Fruit fly (Drosophila melanogaster): ENCODE measurements around the gene axo.

Gene axo

dm6 chr3L:4696380-4696779 lies 9.3 kb upstream of the axo start:
- TF ChIP-seq Crg-1 (GFP tag; optimal IDR thresholded peaks at IDR 0.05) (no peak), Clk (GFP tag; optimal IDR thresholded peaks at IDR 0.05) (no peak), cic (GFP tag; optimal IDR thresholded peaks at IDR 0.05) (no peak)

DNA sequence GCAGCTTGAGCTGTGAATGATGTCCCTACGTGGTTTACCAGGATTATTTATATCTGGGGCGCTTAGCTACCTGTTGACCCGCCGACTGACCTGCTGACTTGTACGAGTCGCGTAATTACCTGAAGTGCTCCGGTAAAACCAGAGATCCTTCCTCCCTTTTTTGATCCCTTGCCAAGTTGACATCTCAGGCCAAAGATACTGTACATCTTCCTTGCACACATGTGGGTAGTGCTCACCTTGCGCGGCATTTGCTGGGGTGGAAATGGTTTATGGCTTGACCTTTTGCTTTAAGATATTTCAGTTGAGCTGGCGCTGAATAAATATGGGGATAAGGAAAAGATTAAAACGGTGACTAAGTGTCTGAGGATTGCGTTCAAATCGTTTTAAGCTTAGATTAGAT lies 7.7 kb upstream of the axo start, which contains the start of gene CG15876:
Gene CG15876, minus strand, starts transcription at position 23 of the 400 bp plus-strand sequence.
- no peak for TF ChIP-seq cnc (optimal IDR thresholded peaks at IDR 0.05)
- TF ChIP-seq CG11617 (GFP tag; optimal IDR thresholded peaks at IDR 0.05), result no peak

dm6 chr3L:4692177-4693134 lies 5.3 kb upstream of the axo start, which contains the start of gene RhoGEF64C:
Gene RhoGEF64C (plus strand): TSS chr3L:4692783.
- TF ChIP-seq bab1 (GFP tag; optimal IDR thresholded peaks at IDR 0.05) (no peak), ovo (GFP tag; optimal IDR thresholded peaks at IDR 0.05) (peak; percentile 13), tj (GFP tag; optimal IDR thresholded peaks at IDR 0.05) (peak; percentile 55), cic (GFP tag; optimal IDR thresholded peaks at IDR 0.05) (no peak), toe (GFP tag; optimal IDR thresholded peaks at IDR 0.05) (no peak), CG14711 (tag; optimal IDR thresholded peaks at IDR 0.05) (no peak), CG33017 (tag; optimal IDR thresholded peaks at IDR 0.05) (no peak), cnc (optimal IDR thresholded peaks at IDR 0.05) (no peak), CG5204 (GFP tag; optimal IDR thresholded peaks at IDR 0.05) (no peak), CG12768 (GFP tag; optimal IDR thresholded peaks at IDR 0.05) (no peak), CG7101 (tag; optimal IDR thresholded peaks at IDR 0.05) (no peak), Hr96 (GFP tag; optimal IDR thresholded peaks at IDR 0.05) (no peak)

dm6 chr3L:4691775-4692174 lies 4.7 kb upstream of the axo start:
- TF ChIP-seq CG33017 (tag; optimal IDR thresholded peaks at IDR 0.05) (no peak), Clk (GFP tag; optimal IDR thresholded peaks at IDR 0.05) (no peak), Hr96 (GFP tag; optimal IDR thresholded peaks at IDR 0.05) (no peak), tj (GFP tag; optimal IDR thresholded peaks at IDR 0.05) (no peak), Crg-1 (GFP tag; optimal IDR thresholded peaks at IDR 0.05) (no peak), CG14711 (tag; optimal IDR thresholded peaks at IDR 0.05) (no peak), CG1620 (GFP tag; optimal IDR thresholded peaks at IDR 0.05) (no peak), pad (GFP tag; optimal IDR thresholded peaks at IDR 0.05) (no peak), cic (GFP tag; optimal IDR thresholded peaks at IDR 0.05) (no peak), kay (GFP tag; ENCODE audit: borderline replicate concordance) (no peak), Mnt (GFP tag; optimal IDR thresholded peaks at IDR 0.05) (no peak), CG7101 (tag; optimal IDR thresholded peaks at IDR 0.05) (no peak), bab1 (GFP tag; optimal IDR thresholded peaks at IDR 0.05) (no peak), toe (GFP tag; optimal IDR thresholded peaks at IDR 0.05) (no peak), CG11617 (GFP tag; optimal IDR thresholded peaks at IDR 0.05) (no peak), ovo (GFP tag; optimal IDR thresholded peaks at IDR 0.05) (no peak), CG7045 (GFP tag; optimal IDR thresholded peaks at IDR 0.05) (no peak), CG5204 (GFP tag; optimal IDR thresholded peaks at IDR 0.05) (no peak)

DNA sequence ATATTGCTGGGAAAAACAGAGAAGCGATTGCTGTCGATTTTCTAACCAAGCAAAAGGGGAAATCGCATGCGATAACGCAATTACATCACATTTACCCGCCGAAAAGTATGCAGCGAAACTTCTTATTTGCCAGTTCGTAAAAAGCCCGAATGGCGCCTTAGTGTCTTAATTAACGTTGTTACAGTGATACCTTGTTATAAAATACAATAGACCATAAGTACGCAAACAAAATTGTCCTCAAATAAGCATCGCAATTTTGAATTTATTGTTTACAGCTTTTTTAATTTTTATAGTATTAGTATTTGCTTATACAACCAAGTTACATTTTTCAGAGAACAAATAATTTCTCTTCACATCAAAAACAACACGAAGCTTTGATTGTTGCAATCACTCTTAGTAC lies 3.6 kb upstream of the axo start:
- TF ChIP-seq bab1 (GFP tag; optimal IDR thresholded peaks at IDR 0.05), result no peak
- peak; percentile 68 for TF ChIP-seq kay (GFP tag; ENCODE audit: borderline replicate concordance)

DNA sequence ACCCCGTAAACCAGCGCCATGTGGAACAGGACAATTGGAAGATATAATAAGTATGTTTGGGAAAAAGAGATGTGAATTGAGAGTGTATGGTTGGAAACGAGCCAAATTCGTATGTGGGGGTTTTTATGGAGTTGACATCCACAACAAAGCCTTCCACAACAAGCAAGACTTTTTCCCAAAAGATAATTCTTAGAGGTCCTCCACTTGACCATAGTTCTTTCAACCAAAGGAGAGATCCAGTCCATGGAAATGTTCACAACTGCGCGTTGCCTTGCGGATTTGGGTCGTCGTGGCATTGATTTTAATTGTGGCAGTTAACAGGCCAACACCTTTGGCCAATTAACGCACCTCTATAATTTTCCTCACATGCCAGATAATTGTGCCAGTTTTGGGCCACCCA lies 2.9 kb upstream of the axo start, which contains the start of gene CG18418:
Gene CG18418, minus strand, starts transcription at position 101 of the 400 bp plus-strand sequence.
- TF ChIP-seq CG14711 (tag; optimal IDR thresholded peaks at IDR 0.05), result no peak
- TF ChIP-seq kay (GFP tag; ENCODE audit: borderline replicate concordance), result no peak
- no peak for TF ChIP-seq pad (GFP tag; optimal IDR thresholded peaks at IDR 0.05)

DNA sequence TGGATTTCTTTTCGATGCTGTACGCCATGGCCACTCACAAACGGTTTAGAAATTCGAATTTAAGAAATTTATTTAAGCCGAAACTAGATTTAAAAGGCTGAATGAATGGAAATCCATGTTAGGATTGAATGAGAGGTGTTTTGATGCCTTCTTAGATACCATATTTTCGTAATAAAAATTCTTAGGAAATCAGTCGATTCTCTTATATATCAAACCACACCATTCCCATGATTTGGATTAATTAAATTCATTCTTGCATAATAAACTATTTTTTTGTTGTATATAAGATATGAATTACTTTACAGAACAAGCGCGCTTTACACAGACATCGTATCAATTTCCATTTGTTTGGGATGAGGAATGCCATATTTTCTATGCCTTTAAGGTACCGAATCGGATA lies 1.6 kb upstream of the axo start, which contains the start of gene CG7514:
Gene CG7514, minus strand, starts transcription at position 101 of the 400 bp plus-strand sequence.
- TF ChIP-seq CG7045 (GFP tag; optimal IDR thresholded peaks at IDR 0.05) (no peak), toe (GFP tag; optimal IDR thresholded peaks at IDR 0.05) (no peak), Clk (GFP tag; optimal IDR thresholded peaks at IDR 0.05) (no peak), cnc (optimal IDR thresholded peaks at IDR 0.05) (no peak), Crg-1 (GFP tag; optimal IDR thresholded peaks at IDR 0.05) (no peak), Hr96 (GFP tag; optimal IDR thresholded peaks at IDR 0.05) (no peak), cic (GFP tag; optimal IDR thresholded peaks at IDR 0.05) (no peak)

- no peak for TF ChIP-seq Hr96 (GFP tag; optimal IDR thresholded peaks at IDR 0.05)
- no peak for TF ChIP-seq Crg-1 (GFP tag; optimal IDR thresholded peaks at IDR 0.05)
- TF ChIP-seq CG5204 (GFP tag; optimal IDR thresholded peaks at IDR 0.05), result no peak
- no peak for TF ChIP-seq pad (GFP tag; optimal IDR thresholded peaks at IDR 0.05)
- no peak for TF ChIP-seq Clk (GFP tag; optimal IDR thresholded peaks at IDR 0.05)
- no peak for TF ChIP-seq CG14711 (tag; optimal IDR thresholded peaks at IDR 0.05)
- no peak for TF ChIP-seq CG11617 (GFP tag; optimal IDR thresholded peaks at IDR 0.05)
- TF ChIP-seq toe (GFP tag; optimal IDR thresholded peaks at IDR 0.05), result no peak
- no peak for TF ChIP-seq CG7101 (tag; optimal IDR thresholded peaks at IDR 0.05)
- TF ChIP-seq kay (GFP tag; ENCODE audit: borderline replicate concordance), result no peak
- TF ChIP-seq ovo (GFP tag; optimal IDR thresholded peaks at IDR 0.05), result no peak
- TF ChIP-seq bab1 (GFP tag; optimal IDR thresholded peaks at IDR 0.05), result no peak
Observed at dm6 chr3L:4686609-4687008, 508 bp downstream of the axo start.

Data from whole organism, adult.